Worm (Caenorhabditis elegans) whole organism, midembryonic: Measurements from ENCODE around the gene iglr-1.

Experiments used
- T22C8.4 ChIP-seq: fragments of 200-800 bp; sonication (Bioruptor generic); IDR thresholded peaks from 2 replicates; pipeline ENCODE4 v1.3.6; 2022; ENCODE audit warnings: missing genetic modification characterization, missing compliant biosample characterization
- cog-1 ChIP-seq: sonication (generic microtip); optimal IDR thresholded peaks from 2 replicates; lab custom pipeline; 2016; ENCODE audit warnings: missing genetic modification characterization, missing compliant biosample characterization
- flt-1 ChIP-seq: fragments of 200-800 bp; sonication (Bioruptor generic); IDR thresholded peaks from 2 replicates; pipeline ENCODE4 v1.3.6; 2022; ENCODE audit warnings: missing genetic modification characterization, missing compliant biosample characterization
- klf-2 ChIP-seq: fragments of 200-800 bp; sonication (Bioruptor generic); conservative IDR thresholded peaks from 2 replicates; pipeline ENCODE4 v1.3.6; 2022; ENCODE audit warnings: missing genetic modification reagents, missing genetic modification characterization, missing compliant biosample characterization
- med-1 ChIP-seq: sonication (generic microtip); optimal IDR thresholded peaks from 2 replicates; lab custom pipeline; 2017; ENCODE audit warnings: missing genetic modification characterization, mild to moderate bottlenecking, missing compliant biosample characterization, antibody characterized with exemption, missing genetic modification reagents; ENCODE audit not compliant: insufficient read depth
- ref-1 ChIP-seq: fragments of 200-800 bp; sonication (Bioruptor generic); conservative IDR thresholded peaks from 2 replicates; pipeline ENCODE4 v1.3.6; 2022; ENCODE audit warnings: missing genetic modification reagents, missing genetic modification characterization, missing compliant biosample characterization
- tab-1 ChIP-seq: fragments of 200-800 bp; sonication (Bioruptor generic); IDR thresholded peaks from 2 replicates; pipeline ENCODE4 v1.3.6; 2022; ENCODE audit warnings: missing genetic modification characterization, missing compliant biosample characterization
- ztf-23 ChIP-seq: fragments of 200-800 bp; sonication (Bioruptor generic); IDR thresholded peaks from 2 replicates; pipeline ENCODE4 v1.3.6; 2022; ENCODE audit warnings: missing genetic modification reagents, missing genetic modification characterization, missing compliant biosample characterization
- ztf-29 ChIP-seq: fragments of 200-800 bp; sonication (Bioruptor generic); IDR thresholded peaks from 2 replicates; pipeline ENCODE4 v1.3.6; 2022; ENCODE audit warnings: missing genetic modification reagents, missing genetic modification characterization, missing compliant biosample characterization

The iglr-1 gene

DNA sequence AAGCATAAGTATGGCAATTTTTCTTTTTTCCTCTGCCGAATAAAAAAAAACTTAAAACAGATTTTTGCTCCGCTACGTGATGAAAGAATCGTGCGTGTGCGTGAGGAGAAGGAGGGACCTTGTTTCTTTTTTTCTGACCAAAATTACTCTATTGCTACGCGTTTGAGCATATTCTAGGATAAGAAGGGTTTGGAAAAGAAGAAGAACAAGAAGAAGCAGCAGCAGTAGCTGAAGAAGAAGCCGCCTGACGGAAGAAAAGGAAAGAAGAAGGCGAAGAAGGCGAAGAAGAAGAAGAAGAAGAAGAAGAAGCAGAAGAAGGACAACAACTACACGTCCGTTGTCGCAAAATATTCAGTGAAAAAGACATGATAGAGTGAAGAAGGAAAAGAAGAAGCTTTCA lies 24.9 kb upstream of the iglr-1 start:
- TF ChIP-seq tab-1 (GFP tag; lab: Robert Waterston, UW) (no peak), ztf-29 (no peak), ref-1 (GFP tag; lab: Robert Waterston, UW) (no peak), ztf-23 (GFP tag; lab: Robert Waterston, UW) (no peak)

DNA sequence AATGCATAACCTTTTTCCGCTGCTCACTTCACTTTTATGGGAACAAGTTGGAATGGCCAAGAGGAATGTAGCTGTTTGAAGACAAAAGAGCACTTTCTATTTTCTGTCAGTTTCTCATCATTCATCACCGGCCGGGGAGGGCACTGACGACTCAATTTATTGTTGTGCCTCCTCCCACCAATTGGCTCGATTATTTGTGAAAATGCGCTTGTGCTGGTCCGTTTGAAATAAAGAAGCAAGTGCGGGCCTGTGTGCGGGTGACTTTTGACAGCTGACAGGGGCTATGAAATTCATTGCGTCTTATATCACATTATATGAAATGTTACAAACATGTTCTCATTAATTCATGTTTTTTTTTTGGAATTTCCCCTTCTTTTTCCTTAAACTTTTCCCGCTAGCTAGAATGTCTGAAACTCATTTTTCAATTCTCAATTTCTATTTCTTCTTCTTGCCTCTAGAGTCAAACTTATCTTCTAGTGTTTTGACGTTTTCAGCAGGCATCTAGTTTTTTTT lies 22.8 kb upstream of the iglr-1 start:
- no peak for TF ChIP-seq med-1
- TF ChIP-seq cog-1 (tag; lab: Kevin White, UChicago), result no peak
- no peak for TF ChIP-seq ztf-23 (GFP tag; lab: Robert Waterston, UW)
- TF ChIP-seq tab-1 (GFP tag; lab: Robert Waterston, UW), result no peak

DNA sequence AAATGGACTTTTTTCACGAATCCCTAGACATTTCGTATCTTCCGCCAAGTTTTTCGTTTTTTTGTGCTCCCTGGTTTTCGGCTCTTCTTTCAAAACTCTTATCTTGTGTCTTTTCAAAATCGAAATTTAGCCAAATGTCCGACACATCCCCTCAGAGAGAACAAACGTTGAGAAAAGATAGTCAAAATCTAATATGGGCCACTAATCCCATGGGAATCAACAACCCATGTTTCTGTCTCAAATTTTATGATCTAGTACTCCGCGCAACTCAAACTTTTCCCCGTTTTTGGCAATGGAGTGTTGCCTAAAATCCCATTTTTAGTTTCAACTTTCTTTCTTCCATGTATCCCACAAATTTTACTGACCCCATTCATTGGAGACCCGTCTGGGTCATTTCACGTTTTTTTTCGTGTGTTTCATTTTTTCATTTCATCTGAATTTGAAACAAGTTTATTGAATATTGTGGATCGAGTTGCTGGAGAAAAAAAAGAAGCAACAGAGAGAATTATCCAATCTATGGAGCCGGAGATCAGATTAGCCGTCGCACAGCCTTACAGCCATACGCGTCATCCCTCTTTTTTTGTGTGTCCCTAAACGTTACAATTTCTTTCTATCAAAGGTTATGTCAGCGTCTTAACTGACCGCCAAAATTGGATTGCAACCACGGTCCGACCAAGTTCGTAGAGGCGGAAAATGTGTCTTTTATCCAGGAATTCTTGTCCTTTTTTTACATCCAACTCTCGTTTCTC lies 20.5 kb upstream of the iglr-1 start:
- TF ChIP-seq cog-1 (tag; lab: Kevin White, UChicago), result no peak
- no peak for TF ChIP-seq ref-1 (GFP tag; lab: Robert Waterston, UW)
- TF ChIP-seq tab-1 (GFP tag; lab: Robert Waterston, UW), result no peak
- no peak for TF ChIP-seq med-1
- TF ChIP-seq klf-2 (GFP tag; lab: Robert Waterston, UW), result no peak
- TF ChIP-seq T22C8.4 (GFP tag; lab: Robert Waterston, UW), result no peak
- TF ChIP-seq ztf-29, result no peak
- TF ChIP-seq ztf-23 (GFP tag; lab: Robert Waterston, UW), result no peak
- no peak for TF ChIP-seq flt-1 (GFP tag; lab: Robert Waterston, UW)

DNA sequence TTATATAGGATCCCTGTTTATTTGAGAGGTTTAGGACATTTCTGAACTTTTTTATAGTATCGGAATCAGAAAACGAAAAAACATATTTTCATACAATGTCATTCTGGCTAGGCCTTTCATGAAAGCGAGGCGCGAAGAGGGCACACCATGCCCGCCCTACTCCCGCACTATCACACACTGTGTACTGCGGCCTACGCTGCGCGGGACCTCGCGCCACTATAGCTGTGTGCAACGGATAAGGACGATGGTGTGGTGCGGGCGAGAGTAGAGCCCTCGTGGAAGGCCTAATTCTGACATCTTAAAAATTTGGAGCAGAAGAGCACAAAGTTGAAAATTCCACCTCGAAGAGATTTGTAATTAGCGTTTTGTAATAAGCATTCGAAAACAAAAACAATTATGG lies 19.8 kb upstream of the iglr-1 start:
- no peak for TF ChIP-seq T22C8.4 (GFP tag; lab: Robert Waterston, UW)
- no peak for TF ChIP-seq ztf-23 (GFP tag; lab: Robert Waterston, UW)
- TF ChIP-seq ztf-29, result no peak
- TF ChIP-seq flt-1 (GFP tag; lab: Robert Waterston, UW), result no peak
- no peak for TF ChIP-seq ref-1 (GFP tag; lab: Robert Waterston, UW)
- no peak for TF ChIP-seq klf-2 (GFP tag; lab: Robert Waterston, UW)
- TF ChIP-seq tab-1 (GFP tag; lab: Robert Waterston, UW), result no peak
- no peak for TF ChIP-seq med-1
- TF ChIP-seq cog-1 (tag; lab: Kevin White, UChicago), result no peak

DNA sequence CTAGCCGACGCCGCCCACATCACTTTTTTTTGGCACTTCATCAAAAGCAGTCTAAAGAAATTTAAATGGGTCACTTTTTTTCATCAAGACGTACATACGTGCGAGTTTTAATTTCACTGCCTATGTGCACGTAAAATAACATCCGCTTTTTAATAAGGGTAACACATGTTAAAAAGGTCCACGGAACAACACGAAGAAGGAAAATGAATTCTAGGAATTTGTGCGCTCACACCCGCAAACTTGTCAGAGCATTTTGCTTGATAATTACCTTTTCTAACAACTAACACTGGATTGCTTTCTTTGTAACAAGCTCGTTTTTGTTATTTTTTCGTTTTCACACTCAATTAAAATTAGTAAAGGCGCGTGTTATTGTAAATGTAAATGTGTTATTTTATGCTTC lies 17.5 kb upstream of the iglr-1 start:
- TF ChIP-seq ztf-23 (GFP tag; lab: Robert Waterston, UW) (no peak), cog-1 (tag; lab: Kevin White, UChicago) (no peak), med-1 (no peak), T22C8.4 (GFP tag; lab: Robert Waterston, UW) (no peak), ref-1 (GFP tag; lab: Robert Waterston, UW) (no peak), ztf-29 (no peak), tab-1 (GFP tag; lab: Robert Waterston, UW) (no peak), flt-1 (GFP tag; lab: Robert Waterston, UW) (no peak), klf-2 (GFP tag; lab: Robert Waterston, UW) (no peak)

DNA sequence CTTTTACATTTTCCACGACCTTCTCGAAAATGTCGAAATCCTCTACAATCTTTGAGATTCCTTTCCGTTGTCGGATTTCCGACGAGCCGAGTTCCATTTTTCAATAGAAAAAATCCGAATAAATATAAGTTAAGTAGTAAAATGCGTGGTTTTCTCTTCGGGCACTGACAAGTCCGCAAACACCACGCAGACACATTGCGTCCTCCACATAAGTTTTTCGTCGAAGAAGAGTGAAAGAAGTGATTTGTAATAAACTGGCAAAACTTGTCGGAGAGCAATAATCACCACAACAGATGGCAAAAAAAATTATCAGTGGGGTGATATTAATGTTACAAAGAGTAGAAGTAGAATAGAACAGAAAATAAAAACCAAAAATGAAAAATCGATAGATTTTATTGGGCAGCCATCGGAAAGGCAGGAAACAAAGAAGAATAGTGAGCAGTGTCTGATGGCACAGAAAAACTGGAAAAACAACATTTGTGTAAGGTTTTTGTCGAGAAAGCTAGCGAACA lies 15.7 kb upstream of the iglr-1 start, which contains the start of gene ergi-2:
Gene ergi-2, minus strand, starts transcription at position 462 of the 512 bp plus-strand sequence.
- no peak for TF ChIP-seq cog-1 (tag; lab: Kevin White, UChicago)
- no peak for TF ChIP-seq ztf-29
- TF ChIP-seq klf-2 (GFP tag; lab: Robert Waterston, UW), result no peak
- no peak for TF ChIP-seq ref-1 (GFP tag; lab: Robert Waterston, UW)
- TF ChIP-seq tab-1 (GFP tag; lab: Robert Waterston, UW), result no peak
- TF ChIP-seq flt-1 (GFP tag; lab: Robert Waterston, UW), result no peak
- no peak for TF ChIP-seq med-1
- no peak for TF ChIP-seq ztf-23 (GFP tag; lab: Robert Waterston, UW)

DNA sequence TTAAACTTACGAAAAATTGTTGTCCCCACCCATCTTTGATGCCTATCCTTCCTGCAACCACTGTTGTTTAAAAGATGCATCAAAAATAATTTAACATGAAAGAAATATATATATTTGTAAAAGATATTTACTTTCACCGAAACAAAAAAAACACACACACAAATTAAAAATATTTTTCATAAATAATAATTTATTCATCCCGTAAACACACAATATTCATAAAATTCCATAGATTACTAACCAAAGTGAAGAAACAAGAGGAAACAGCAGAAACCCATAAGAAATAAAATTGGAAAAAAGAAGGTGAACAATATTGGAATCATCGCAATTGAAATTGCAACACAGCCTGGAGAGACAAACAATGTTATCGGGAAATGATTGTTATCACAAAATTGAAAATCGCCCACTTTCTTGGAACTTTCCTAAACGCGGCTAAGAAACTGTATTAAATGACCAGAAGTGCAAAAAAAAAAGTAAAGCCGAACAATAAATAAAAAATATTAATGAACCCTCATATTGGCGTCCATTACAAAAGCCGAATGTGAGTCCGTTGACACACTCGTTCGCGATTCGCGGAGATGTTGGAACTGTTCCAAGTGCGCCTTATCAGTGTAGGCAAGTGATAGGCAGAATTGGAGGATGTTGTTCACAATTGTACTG lies 12.8 kb upstream of the iglr-1 start, which contains the start of gene slc-25A18.1:
Gene slc-25A18.1, minus strand, starts transcription at position 51 of the 660 bp plus-strand sequence.
- TF ChIP-seq flt-1 (GFP tag; lab: Robert Waterston, UW) (no peak), cog-1 (tag; lab: Kevin White, UChicago) (no peak), ztf-23 (GFP tag; lab: Robert Waterston, UW) (no peak), tab-1 (GFP tag; lab: Robert Waterston, UW) (no peak), ztf-29 (no peak), ref-1 (GFP tag; lab: Robert Waterston, UW) (no peak), med-1 (no peak), klf-2 (GFP tag; lab: Robert Waterston, UW) (no peak), T22C8.4 (GFP tag; lab: Robert Waterston, UW) (no peak)

DNA sequence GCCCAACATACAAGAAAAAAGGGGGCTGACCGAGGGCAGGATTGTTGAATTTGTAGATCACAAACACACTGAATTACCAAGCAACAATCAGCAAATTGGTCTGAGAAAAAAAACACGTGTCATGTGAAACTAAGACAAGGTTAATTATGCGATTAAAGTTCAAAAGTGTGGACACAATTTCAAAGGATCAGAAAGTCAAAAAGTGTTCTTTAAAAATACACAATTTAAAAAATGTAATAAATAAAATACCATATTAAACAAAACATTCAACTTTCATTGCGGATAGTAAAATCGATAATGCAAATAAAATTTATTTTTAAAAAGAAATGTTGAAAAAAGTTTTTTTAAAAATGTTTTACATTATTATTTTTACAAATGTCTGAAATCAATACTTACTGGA lies 7.9 kb upstream of the iglr-1 start, which contains the start of gene cutl-3:
Gene cutl-3, minus strand, starts transcription at position 101 of the 400 bp plus-strand sequence.
- TF ChIP-seq cog-1 (tag; lab: Kevin White, UChicago) (no peak), klf-2 (GFP tag; lab: Robert Waterston, UW) (no peak), ztf-29 (no peak), med-1 (no peak), flt-1 (GFP tag; lab: Robert Waterston, UW) (no peak), ztf-23 (GFP tag; lab: Robert Waterston, UW) (no peak), T22C8.4 (GFP tag; lab: Robert Waterston, UW) (no peak), tab-1 (GFP tag; lab: Robert Waterston, UW) (no peak), ref-1 (GFP tag; lab: Robert Waterston, UW) (no peak)

DNA sequence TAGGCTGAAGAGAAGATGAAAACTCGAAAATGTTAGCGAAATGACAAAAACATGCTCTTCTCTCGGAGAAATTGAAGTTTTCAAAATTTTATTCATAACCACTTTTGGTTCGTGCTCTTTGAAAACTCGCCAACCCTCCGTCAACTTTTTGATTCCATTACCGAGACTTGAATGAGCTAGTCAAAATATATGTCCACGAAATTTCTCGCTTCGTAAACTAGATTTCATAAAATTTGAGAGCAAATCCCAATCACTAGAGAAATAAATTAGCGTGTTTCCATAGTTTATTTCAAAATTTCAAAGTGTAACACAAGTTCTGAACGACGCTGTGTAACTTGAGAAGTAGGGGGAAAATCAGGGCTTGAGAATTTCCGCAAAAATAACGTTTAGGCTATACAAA lies 2.6 kb upstream of the iglr-1 start:
- no peak for TF ChIP-seq med-1
- no peak for TF ChIP-seq ref-1 (GFP tag; lab: Robert Waterston, UW)
